Worm (Caenorhabditis elegans) whole organism, late embryonic: ENCODE data around the gene C05D11.5.

Experiments used
- C08G9.2 ChIP-seq: sonication (generic microtip); optimal IDR thresholded peaks from 2 replicates; lab custom pipeline; 2016; ENCODE audit warnings: mild to moderate bottlenecking, missing genetic modification characterization, moderate library complexity, missing compliant biosample characterization
- K02D7.2 ChIP-seq: sonication (generic microtip); optimal IDR thresholded peaks from 2 replicates; lab custom pipeline; 2017; ENCODE audit warnings: mild to moderate bottlenecking, missing genetic modification characterization, missing compliant biosample characterization
- T23F11.4 ChIP-seq: fragments of 200-800 bp; sonication (Bioruptor generic); optimal IDR thresholded peaks from 2 replicates; lab custom pipeline; 2018; ENCODE audit warnings: mild to moderate bottlenecking, missing genetic modification characterization, missing compliant biosample characterization
- Y22D7AL.16 ChIP-seq: sonication (generic microtip); optimal IDR thresholded peaks from 2 replicates; lab custom pipeline; 2016; ENCODE audit warnings: missing genetic modification characterization, missing compliant biosample characterization
- ama-1 ChIP-seq: fragments of 150-350 bp; optimal IDR thresholded peaks from 2 replicates; lab custom pipeline; 2014
- ceh-18 ChIP-seq: sonication (generic microtip); optimal IDR thresholded peaks from 2 replicates; lab custom pipeline; 2016; ENCODE audit warnings: missing genetic modification characterization, missing compliant biosample characterization
- ceh-19 ChIP-seq: fragments of 200-800 bp; sonication (Bioruptor generic); optimal IDR thresholded peaks from 2 replicates; lab custom pipeline; 2018; ENCODE audit warnings: mild to moderate bottlenecking, missing genetic modification characterization, missing compliant biosample characterization
- ceh-2 ChIP-seq: sonication (generic microtip); optimal IDR thresholded peaks from 2 replicates; lab custom pipeline; 2016; ENCODE audit warnings: missing genotype, missing genetic modification characterization, missing compliant biosample characterization
- ceh-31 ChIP-seq: sonication (generic microtip); optimal IDR thresholded peaks from 2 replicates; lab custom pipeline; 2016; ENCODE audit warnings: missing genetic modification characterization, missing compliant biosample characterization
- ceh-6 ChIP-seq: fragments of 200-800 bp; sonication (Bioruptor generic); optimal IDR thresholded peaks from 2 replicates; lab custom pipeline; 2018; ENCODE audit warnings: mild to moderate bottlenecking, missing genetic modification characterization, missing compliant biosample characterization
- ceh-9 ChIP-seq: sonication (generic microtip); optimal IDR thresholded peaks from 2 replicates; lab custom pipeline; 2016; ENCODE audit warnings: mild to moderate bottlenecking, missing genetic modification characterization, inconsistent platforms, missing compliant biosample characterization
- dve-1 ChIP-seq: sonication (generic microtip); optimal IDR thresholded peaks from 2 replicates; lab custom pipeline; 2017; ENCODE audit warnings: antibody characterized with exemption, mild to moderate bottlenecking, missing genetic modification characterization, missing compliant biosample characterization
- elt-2 ChIP-seq: sonication (generic microtip); optimal IDR thresholded peaks from 2 replicates; lab custom pipeline; 2016; ENCODE audit warnings: missing genetic modification reagents, missing genetic modification characterization, missing compliant biosample characterization
- ets-4 ChIP-seq: sonication (generic microtip); optimal IDR thresholded peaks from 2 replicates; lab custom pipeline; 2016; ENCODE audit warnings: missing genetic modification characterization, missing compliant biosample characterization
- eyg-1 ChIP-seq: sonication (generic microtip); optimal IDR thresholded peaks from 2 replicates; lab custom pipeline; 2016; ENCODE audit warnings: missing genotype, missing genetic modification characterization, missing compliant biosample characterization
- fax-1 ChIP-seq: sonication (generic microtip); optimal IDR thresholded peaks from 2 replicates; lab custom pipeline; 2016; ENCODE audit warnings: missing genotype, missing genetic modification characterization, missing compliant biosample characterization
- hlh-13 ChIP-seq: fragments of 200-800 bp; sonication (Bioruptor generic); optimal IDR thresholded peaks from 2 replicates; lab custom pipeline; 2018; ENCODE audit warnings: mild to moderate bottlenecking, missing genetic modification characterization, missing compliant biosample characterization
- hlh-15 ChIP-seq: sonication (generic microtip); optimal IDR thresholded peaks from 2 replicates; lab custom pipeline; 2016; ENCODE audit warnings: missing genetic modification characterization, missing compliant biosample characterization
- hlh-8 ChIP-seq: sonication (generic microtip); optimal IDR thresholded peaks from 2 replicates; lab custom pipeline; 2016; ENCODE audit warnings: missing genotype, missing genetic modification characterization, missing compliant biosample characterization
- lin-11 ChIP-seq: fragments of 200-800 bp; sonication (Bioruptor generic); optimal IDR thresholded peaks from 2 replicates; lab custom pipeline; 2018; ENCODE audit warnings: mild to moderate bottlenecking, missing genetic modification characterization, missing compliant biosample characterization
- madf-2 ChIP-seq: sonication (generic microtip); optimal IDR thresholded peaks from 2 replicates; lab custom pipeline; 2017; ENCODE audit warnings: missing genetic modification characterization, missing compliant biosample characterization
- mec-3 ChIP-seq: sonication (generic microtip); optimal IDR thresholded peaks from 2 replicates; lab custom pipeline; 2016; ENCODE audit warnings: borderline replicate concordance, missing genetic modification characterization, missing compliant biosample characterization
- nhr-11 ChIP-seq: fragments of 150-350 bp; optimal IDR thresholded peaks from 2 replicates; lab custom pipeline; 2014; ENCODE audit warnings: missing biosample characterization, missing genetic modification characterization
- odd-2 ChIP-seq: sonication (generic microtip); optimal IDR thresholded peaks from 2 replicates; lab custom pipeline; 2017; ENCODE audit warnings: antibody characterized with exemption, mild to moderate bottlenecking, missing genetic modification characterization, missing compliant biosample characterization
- pha-2 ChIP-seq: sonication (generic microtip); optimal IDR thresholded peaks from 2 replicates; lab custom pipeline; 2017; ENCODE audit warnings: mild to moderate bottlenecking, missing genetic modification characterization, missing compliant biosample characterization
- pha-4 ChIP-seq: fragments of 150-350 bp; optimal IDR thresholded peaks from 2 replicates; lab custom pipeline; 2018; ENCODE audit warnings: missing biosample characterization, missing genetic modification reagents, missing genetic modification characterization
- rnt-1 ChIP-seq: sonication (generic microtip); optimal IDR thresholded peaks from 2 replicates; lab custom pipeline; 2016; ENCODE audit warnings: missing genetic modification characterization, missing compliant biosample characterization
- sdc-2 ChIP-seq: sonication (generic microtip); optimal IDR thresholded peaks from 2 replicates; lab custom pipeline; 2016; ENCODE audit warnings: missing genotype, missing genetic modification characterization, missing compliant biosample characterization
- tbx-2 ChIP-seq: sonication (generic microtip); optimal IDR thresholded peaks from 2 replicates; lab custom pipeline; 2016; ENCODE audit warnings: missing genetic modification characterization, missing compliant biosample characterization
- tbx-7 ChIP-seq: sonication (generic microtip); optimal IDR thresholded peaks from 2 replicates; lab custom pipeline; 2016; ENCODE audit warnings: missing genotype, missing genetic modification characterization, missing compliant biosample characterization
- ttx-3 ChIP-seq: sonication (generic microtip); optimal IDR thresholded peaks from 2 replicates; lab custom pipeline; 2016; ENCODE audit warnings: missing genetic modification reagents, missing genetic modification characterization, missing compliant biosample characterization
- unc-3 ChIP-seq, 2 experiments: fragments of 200-800 bp in 1 of 2; sonication (Bioruptor generic) in 1 of 2; sonication (generic microtip) in 1 of 2; conservative IDR thresholded peaks in 1 of 2; optimal IDR thresholded peaks in 1 of 2; 2 replicates each; pipeline versions ENCODE4 v1.3.6 to Lab custom; 2016 to 2022; ENCODE audit warnings: missing compliant biosample characterization in 2 of 2, missing genetic modification characterization in 2 of 2, missing genetic modification reagents in 1 of 2
- unc-42 ChIP-seq: sonication (generic microtip); optimal IDR thresholded peaks from 2 replicates; lab custom pipeline; 2016; ENCODE audit warnings: missing genotype, missing genetic modification characterization, missing compliant biosample characterization
- unc-55 ChIP-seq: sonication (generic microtip); optimal IDR thresholded peaks from 2 replicates; lab custom pipeline; 2017; ENCODE audit warnings: missing biosample characterization, missing genetic modification reagents, missing genetic modification characterization
- unc-86 ChIP-seq: sonication (generic microtip); optimal IDR thresholded peaks from 2 replicates; lab custom pipeline; 2016; ENCODE audit warnings: missing genetic modification characterization, missing compliant biosample characterization

The C05D11.5 gene

DNA sequence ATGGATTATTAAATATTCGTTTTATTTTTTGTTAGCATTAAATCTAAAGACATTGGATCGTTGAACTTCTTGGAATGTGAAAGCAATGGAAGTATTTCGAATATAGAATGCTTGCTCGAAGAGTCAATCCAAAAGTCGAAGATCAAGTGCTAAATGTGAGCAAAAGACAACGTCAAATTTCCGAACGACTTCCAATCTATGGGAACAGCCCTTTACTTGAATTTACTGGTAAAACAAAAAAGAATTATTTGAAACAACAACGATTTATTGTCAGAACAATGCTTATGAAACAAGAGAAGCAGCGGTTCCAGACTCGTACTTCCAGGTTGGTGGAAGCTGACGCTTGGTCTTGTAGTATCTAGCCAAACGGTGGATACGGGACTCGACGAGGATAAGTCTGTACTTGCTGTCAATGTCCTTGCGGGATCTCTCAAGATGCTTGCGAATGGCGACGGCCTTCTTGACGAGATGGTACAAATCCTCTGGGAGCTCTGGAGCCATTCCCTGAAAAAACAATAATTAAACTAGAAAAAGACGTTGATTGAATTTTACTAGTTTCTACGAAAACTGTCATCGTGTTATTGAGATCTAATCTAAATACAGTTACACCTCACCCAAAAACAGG, 37.9 kb downstream of the C05D11.5 start:
- no peak for TF ChIP-seq ttx-3
- peak; percentile 17 for TF ChIP-seq ama-1 (lab: Kevin White, UChicago)
- TF ChIP-seq, all 69 proteins: peak for 1

DNA sequence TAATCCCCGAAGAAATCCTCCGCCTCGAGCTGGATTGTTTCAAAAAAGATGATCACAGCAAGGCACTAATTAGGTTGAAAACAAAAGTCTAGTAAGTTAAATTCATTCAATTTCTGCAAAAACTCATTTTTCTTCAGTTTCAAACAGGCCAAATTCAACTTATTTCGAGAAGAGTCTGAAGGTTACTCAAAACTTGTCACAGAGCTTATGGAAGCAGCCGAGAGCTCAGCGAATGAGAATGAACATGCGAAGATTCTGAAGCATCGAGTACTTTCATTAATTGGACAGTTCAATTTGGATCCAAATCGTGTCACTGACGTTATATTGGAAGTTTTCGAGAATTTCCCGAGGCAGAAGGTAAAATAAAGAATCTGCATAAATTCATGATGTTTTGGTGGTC, 43.3 kb downstream of the C05D11.5 start:
- TF ChIP-seq hlh-15 = no peak

DNA sequence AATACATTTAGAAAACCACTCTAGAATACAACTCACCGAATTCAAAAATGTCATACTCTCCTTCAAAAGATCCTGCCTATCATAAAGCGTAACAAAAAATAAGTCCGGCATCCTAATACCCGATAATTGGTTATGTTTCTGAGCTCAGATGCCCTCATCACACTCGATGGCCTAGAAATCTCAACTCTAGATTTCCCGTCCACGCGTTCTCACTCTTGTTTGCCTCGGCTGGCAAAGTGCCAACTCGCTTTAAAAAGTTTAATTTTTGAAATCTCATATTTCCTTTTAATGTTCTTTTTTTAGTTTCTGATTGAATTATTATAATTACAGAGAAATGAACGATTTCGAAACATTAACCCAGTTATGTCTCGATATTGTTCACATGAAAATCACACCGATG, 44.1 kb downstream of the C05D11.5 start, which contains the start of the genes C56G2.15 and thoc-2:
Gene C56G2.15, minus strand, starts transcription at position 188 of the 400 bp plus-strand sequence.
Gene thoc-2, plus strand, starts transcription at position 331 of the 400 bp plus-strand sequence.
- TF ChIP-seq rnt-1 (no peak), tbx-2 (tag; lab: Kevin White, UChicago) (peak; percentile 51), ama-1 (lab: Kevin White, UChicago) (no peak), pha-4 (tag; lab: Kevin White, UChicago) (no peak), K02D7.2 (tag; lab: Kevin White, UChicago) (no peak), ets-4 (no peak), ceh-2 (peak; percentile 10), mec-3 (tag; lab: Kevin White, UChicago) (no peak), Y22D7AL.16 (no peak), C08G9.2 (tag; lab: Kevin White, UChicago) (peak; percentile 38), fax-1 (tag; lab: Kevin White, UChicago) (no peak), eyg-1 (tag; lab: Kevin White, UChicago) (no peak), ceh-31 (tag; lab: Kevin White, UChicago) (peak; percentile 51)

DNA sequence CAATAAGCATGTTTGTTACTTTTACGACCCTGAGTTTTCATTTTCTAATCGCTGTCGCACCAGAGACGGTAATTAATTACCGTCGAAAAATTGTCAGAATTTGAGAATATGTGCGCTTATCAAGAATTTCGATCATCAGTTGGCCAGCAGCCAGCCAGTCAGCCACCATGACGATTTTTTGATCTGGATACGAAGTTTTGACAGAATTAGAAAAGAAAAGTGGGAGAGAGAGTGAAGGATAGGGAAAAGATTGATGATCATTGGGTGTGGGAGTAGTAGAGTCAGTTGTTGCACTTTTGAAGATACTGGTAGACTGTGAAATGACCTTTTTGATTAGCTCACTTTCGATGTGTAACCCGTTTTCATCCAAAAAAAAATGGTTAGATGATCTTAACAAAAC, 47.4 kb downstream of the C05D11.5 start:
- TF ChIP-seq pha-2 (tag; lab: Kevin White, UChicago) = no peak
- TF ChIP-seq ceh-18 (tag; lab: Kevin White, UChicago) = peak; percentile 21

DNA sequence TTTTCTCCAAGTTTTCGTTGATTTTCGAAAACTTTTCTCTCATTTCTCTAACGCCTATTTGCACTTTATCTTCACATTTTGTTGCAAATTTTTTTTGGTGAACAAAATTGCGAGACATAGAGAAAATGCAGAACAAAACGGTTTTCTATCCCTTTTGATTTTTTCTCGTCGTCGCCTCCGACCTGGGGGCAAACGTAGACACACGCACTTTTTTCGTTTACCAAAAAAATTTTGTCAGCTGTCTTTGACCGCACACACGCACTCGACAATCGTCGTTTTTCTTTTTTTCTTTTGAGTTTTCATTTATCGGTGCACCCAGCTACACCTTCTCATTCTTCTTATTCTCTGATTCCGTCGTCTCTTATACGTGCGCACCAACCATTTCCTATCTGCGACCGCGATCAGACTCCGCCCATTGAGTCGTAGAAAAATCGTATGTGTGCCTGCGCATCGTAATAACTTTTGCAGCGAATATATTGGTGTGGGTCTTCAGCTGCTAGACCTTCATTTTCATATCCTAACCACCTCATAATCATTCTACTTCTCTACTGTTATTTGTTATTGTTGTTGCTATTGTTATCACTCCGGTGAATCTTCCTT, 49.4 kb downstream of the C05D11.5 start:
- no peak for TF ChIP-seq K02D7.2 (tag; lab: Kevin White, UChicago)
- TF ChIP-seq rnt-1 = peak; percentile 27
- peak; percentile 5 for TF ChIP-seq tbx-2 (tag; lab: Kevin White, UChicago)
- TF ChIP-seq hlh-15 = no peak
- TF ChIP-seq ceh-9 = no peak
- peak; percentile 57 for TF ChIP-seq ceh-18 (tag; lab: Kevin White, UChicago)

DNA sequence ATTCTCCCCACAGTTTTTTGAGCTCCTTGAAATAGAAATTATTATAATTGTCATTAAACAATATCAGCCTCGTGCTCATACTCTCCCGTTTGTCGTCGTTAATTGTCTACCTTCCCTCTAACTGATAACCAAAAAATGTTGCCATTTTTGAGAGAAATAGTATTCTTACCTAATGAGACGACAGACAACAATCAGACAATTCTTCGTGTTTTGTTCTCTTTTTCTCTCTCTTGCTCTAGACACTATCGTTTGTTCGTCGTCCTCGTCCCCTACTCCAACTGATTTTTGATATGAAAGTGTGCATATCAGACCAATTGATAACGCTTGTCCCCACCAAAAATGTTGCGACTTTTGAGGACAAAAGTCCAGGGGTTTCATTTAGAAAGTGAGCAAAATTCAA, 50.3 kb downstream of the C05D11.5 start:
- no peak for TF ChIP-seq ceh-6 (GFP tag; lab: Kevin White, UChicago)
- no peak for TF ChIP-seq tbx-7 (tag; lab: Kevin White, UChicago)
- peak; percentile 91 for TF ChIP-seq elt-2
- no peak for TF ChIP-seq unc-86 (tag; lab: Kevin White, UChicago)

DNA sequence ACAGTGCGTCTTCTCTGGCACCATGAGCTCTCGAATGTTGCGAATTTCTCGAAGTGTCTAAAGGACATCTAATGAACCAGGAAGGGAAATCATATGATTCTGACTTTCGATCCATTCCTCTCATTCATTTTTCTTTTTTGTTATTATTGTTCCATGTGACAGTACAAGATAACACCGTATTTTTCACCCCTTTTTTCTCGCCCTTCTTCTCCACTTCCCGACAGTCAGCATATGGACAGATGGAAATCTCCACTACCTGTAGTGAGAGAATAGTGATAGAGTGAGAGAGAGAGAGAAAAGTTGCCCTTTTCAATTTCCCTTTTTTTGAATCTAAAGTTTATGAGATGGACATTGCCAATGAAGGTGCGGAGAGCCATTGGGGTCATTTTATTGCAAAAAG, 51.0 kb downstream of the C05D11.5 start:
- TF ChIP-seq nhr-11 (tag; lab: Kevin White, UChicago) (no peak), hlh-8 (tag; lab: Kevin White, UChicago) (no peak), ceh-19 (no peak), unc-55 (no peak), T23F11.4 (GFP tag; lab: Kevin White, UChicago) (no peak), ceh-18 (tag; lab: Kevin White, UChicago) (no peak)

DNA sequence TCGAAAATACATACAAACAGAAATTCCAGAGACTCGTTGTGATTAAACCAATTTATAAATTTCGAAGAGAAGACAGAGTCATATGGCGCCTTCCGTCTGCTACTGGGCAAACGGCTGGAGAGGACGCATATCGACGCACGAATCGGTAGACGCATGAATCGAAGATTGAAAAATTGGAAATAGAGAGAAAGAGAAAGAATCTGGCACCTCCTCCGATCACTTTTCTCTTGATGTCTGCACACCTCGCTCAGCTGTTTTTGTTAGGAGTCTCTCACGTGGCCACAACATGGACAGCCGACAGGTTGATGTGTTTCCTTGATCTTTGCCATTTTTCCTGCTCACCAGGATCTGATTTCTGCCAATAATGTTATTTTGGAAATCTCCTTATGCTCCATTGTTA, 51.7 kb downstream of the C05D11.5 start:
- TF ChIP-seq ttx-3 = no peak
- no peak for TF ChIP-seq sdc-2 (tag; lab: Kevin White, UChicago)
- no peak for TF ChIP-seq C08G9.2 (tag; lab: Kevin White, UChicago)
- TF ChIP-seq eyg-1 (tag; lab: Kevin White, UChicago) = no peak
- TF ChIP-seq lin-11 (tag; lab: Kevin White, UChicago) = no peak
- TF ChIP-seq unc-55 = peak; percentile 25
- TF ChIP-seq unc-3 (GFP tag; conservative IDR thresholded peaks at IDR 0.05; lab: Robert Waterston, UW) = no peak
- TF ChIP-seq unc-3 (tag; optimal IDR thresholded peaks at IDR 0.05; lab: Kevin White, UChicago) = no peak
- TF ChIP-seq hlh-13 (GFP tag; lab: Kevin White, UChicago) = no peak
- TF ChIP-seq hlh-8 (tag; lab: Kevin White, UChicago) = no peak
- peak; percentile 34 for TF ChIP-seq ceh-18 (tag; lab: Kevin White, UChicago)
- TF ChIP-seq odd-2 (tag; lab: Kevin White, UChicago) = no peak
- no peak for TF ChIP-seq tbx-7 (tag; lab: Kevin White, UChicago)
- TF ChIP-seq pha-2 (tag; lab: Kevin White, UChicago) = no peak
- no peak for TF ChIP-seq madf-2
- no peak for TF ChIP-seq unc-42 (tag; lab: Kevin White, UChicago)
- no peak for TF ChIP-seq dve-1 (tag; lab: Kevin White, UChicago)
- TF ChIP-seq fax-1 (tag; lab: Kevin White, UChicago) = no peak
- TF ChIP-seq, all 69 proteins: peak for 2
